Fruit fly (Drosophila melanogaster): ENCODE measurements around the gene AP-1gamma.
A peak's percentile ranks its signal among the peaks of the same experiment; 100 is the strongest.

Gene AP-1gamma

DNA sequence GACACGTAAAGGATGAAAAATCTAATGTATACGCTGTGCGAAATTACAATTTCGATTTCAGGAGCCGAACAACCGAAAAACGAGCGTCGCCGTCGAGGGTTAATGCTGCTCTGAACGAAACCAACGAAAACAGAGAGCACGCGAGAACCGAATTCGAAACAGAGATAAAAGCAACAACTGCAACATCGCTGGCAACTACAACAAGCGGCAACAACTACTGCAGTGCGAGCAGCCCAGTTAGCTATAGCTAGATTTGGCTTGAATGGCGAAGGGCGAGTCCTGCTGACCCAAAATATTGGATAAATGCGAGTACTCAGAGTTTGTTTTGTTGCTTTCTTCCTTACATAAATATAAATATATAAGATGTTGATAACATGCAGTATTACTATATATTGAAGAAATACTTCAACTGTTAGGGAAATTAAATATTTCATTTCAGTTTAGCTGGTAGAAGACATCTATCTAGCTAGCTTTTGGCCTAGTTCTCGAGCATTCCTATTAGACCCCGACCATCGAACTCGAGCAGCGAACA lies 26.5 kb downstream of the AP-1gamma start, which contains the start of gene fend (continued):
- TF ChIP-seq amos (GFP tag; IDR thresholded peaks at IDR 0.05; ENCODE audit: partially characterized antibody): 0 out of 2 replicates have a peak, but pooled peaks have one; percentile 18
- TF ChIP-seq Fer1 (GFP tag; optimal IDR thresholded peaks at IDR 0.05): peak; percentile 63
- TF ChIP-seq CG17912 (GFP tag; optimal IDR thresholded peaks at IDR 0.05): no peak

DNA sequence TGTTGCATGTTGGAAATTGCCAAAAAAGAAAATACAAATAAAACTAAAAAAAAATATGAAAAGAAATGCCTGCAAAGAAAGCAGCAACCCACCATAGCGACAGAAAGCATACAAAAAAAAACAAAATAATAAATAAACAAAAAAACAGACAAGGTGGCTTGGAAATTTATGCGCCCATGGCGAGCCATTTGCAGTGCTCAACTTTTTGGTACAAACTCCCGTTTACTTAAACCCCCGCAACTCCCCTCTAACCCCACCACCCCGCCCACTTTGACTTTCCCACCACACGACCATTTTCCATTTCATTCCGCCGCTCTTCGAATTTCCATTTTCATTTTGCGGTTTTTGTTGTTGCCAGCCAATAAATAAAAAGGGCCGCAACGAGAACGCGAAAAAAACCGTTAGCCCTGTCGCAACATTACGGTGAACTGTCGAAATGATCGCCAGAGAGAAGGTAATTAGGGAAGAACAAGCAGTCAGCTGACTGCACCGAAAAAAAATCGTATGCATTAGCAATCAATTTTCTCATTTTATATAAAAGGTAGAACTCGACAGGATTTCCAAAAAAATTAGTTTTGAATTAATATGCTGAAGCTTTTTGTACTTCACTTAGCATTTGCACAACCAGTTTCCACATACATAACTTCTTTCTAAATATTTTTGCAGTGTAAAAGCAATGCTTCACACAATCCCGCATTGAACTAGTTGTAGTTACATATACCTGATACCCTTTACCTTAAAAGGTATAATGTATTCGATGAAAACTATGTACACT lies 28.5 kb downstream of the AP-1gamma start:
- TF ChIP-seq CG2875 (GFP tag; optimal IDR thresholded peaks at IDR 0.05) (peak; percentile 6), CG11723 (GFP tag; optimal IDR thresholded peaks at IDR 0.05) (peak; percentile 13), jing (GFP tag; optimal IDR thresholded peaks at IDR 0.05) (peak; percentile 8), eyg (GFP tag; optimal IDR thresholded peaks at IDR 0.05) (peak; percentile 16), CG8478 (optimal IDR thresholded peaks at IDR 0.05) (no peak), schlank (tag; optimal IDR thresholded peaks at IDR 0.05) (no peak), Ssrp (tag; optimal IDR thresholded peaks at IDR 0.05) (peak; percentile 65), CG32532 (GFP tag; IDR thresholded peaks at IDR 0.05) (peak; percentile 26; the same call in 1 of the 2 replicates), unc-4 (GFP tag; IDR thresholded peaks at IDR 0.05; ENCODE audit: partially characterized antibody) (no peak), CG1024 (GFP tag; IDR thresholded peaks at IDR 0.05) (no peak), ewg (GFP tag; optimal IDR thresholded peaks at IDR 0.05) (peak; percentile 44), CG8281 (tag; optimal IDR thresholded peaks at IDR 0.05) (peak; percentile 25), sr (GFP tag; IDR thresholded peaks at IDR 0.05) (no peak), Oaz (GFP tag; IDR thresholded peaks at IDR 0.05) (no peak), cato (GFP tag; optimal IDR thresholded peaks at IDR 0.05; ENCODE audit: borderline replicate concordance) (no peak), ato (GFP tag; IDR thresholded peaks at IDR 0.05; ENCODE audit: partially characterized antibody) (no peak), CG13424 (tag; optimal IDR thresholded peaks at IDR 0.05) (peak; percentile 49), odd (GFP tag; optimal IDR thresholded peaks at IDR 0.05) (no peak), CG1647 (GFP tag; optimal IDR thresholded peaks at IDR 0.05) (no peak), cad (GFP tag; optimal IDR thresholded peaks at IDR 0.05) (no peak), Dek (tag; optimal IDR thresholded peaks at IDR 0.05) (peak; percentile 2), CG3281 (GFP tag; optimal IDR thresholded peaks at IDR 0.05) (peak; percentile 34), bbx (GFP tag; IDR thresholded peaks at IDR 0.05; ENCODE audit: partially characterized antibody) (no peak), Hmr (GFP tag; optimal IDR thresholded peaks at IDR 0.05) (peak; percentile 7), CG10274 (GFP tag; optimal IDR thresholded peaks at IDR 0.05) (no peak), chn (GFP tag; optimal IDR thresholded peaks at IDR 0.05) (peak; percentile 3), CG2712 (tag; optimal IDR thresholded peaks at IDR 0.05) (peak; percentile 62), Bgb (GFP tag; IDR thresholded peaks at IDR 0.05; ENCODE audit: partially characterized antibody) (no peak), CG2678 (tag; optimal IDR thresholded peaks at IDR 0.05) (peak; percentile 63), CG10431 (GFP tag; optimal IDR thresholded peaks at IDR 0.05) (no peak), psq (GFP tag; optimal IDR thresholded peaks at IDR 0.05) (no peak), ci (GFP tag; IDR thresholded peaks at IDR 0.05) (peak; percentile 59; the same call in 1 of the 3 replicates), vfl (GFP tag; optimal IDR thresholded peaks at IDR 0.05) (no peak), CG12104 (GFP tag; optimal IDR thresholded peaks at IDR 0.05) (no peak), CG17829 (tag; optimal IDR thresholded peaks at IDR 0.05) (peak; percentile 31), sens-2 (GFP tag; IDR thresholded peaks at IDR 0.05) (no peak), CG9876 (GFP tag; optimal IDR thresholded peaks at IDR 0.05) (no peak), sqz (GFP tag; optimal IDR thresholded peaks at IDR 0.05) (no peak), Hr78 (GFP tag; optimal IDR thresholded peaks at IDR 0.05) (no peak), CG17361 (GFP tag; IDR thresholded peaks at IDR 0.05) (peak; percentile 65), nau (GFP tag; optimal IDR thresholded peaks at IDR 0.05) (no peak), her (GFP tag; optimal IDR thresholded peaks at IDR 0.05) (peak; percentile 8), exex (tag; optimal IDR thresholded peaks at IDR 0.05) (no peak)
